Worm (Caenorhabditis elegans): ENCODE data around the gene F54D5.24.

DNA sequence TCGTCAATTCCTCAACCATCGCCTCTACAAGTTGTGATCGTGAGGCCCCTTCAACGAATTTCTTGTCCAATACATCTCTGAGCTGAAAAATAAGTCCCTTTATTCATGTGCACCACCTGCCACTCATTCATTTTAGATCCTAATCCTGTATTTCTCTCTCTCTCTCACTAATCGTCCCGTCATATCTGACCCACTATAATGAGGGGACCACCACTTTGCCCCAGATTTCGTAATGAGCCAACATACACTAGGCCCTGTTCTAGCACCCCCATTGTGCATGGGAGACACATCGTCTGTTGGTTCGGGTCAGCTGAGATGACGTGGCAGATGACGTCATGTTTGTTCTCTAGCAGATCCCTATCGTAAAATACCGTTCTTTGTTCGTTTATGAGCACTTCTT is 20.3 kb upstream of the F54D5.24 start:
- no peak for TF ChIP-seq ztf-23 (GFP tag; IDR thresholded peaks at IDR 0.05)
- TF ChIP-seq tab-1 (GFP tag; IDR thresholded peaks at IDR 0.05) = no peak

Data from whole organism, midembryonic.